Fruit fly (Drosophila melanogaster) whole organism, adult: ENCODE data around the gene CG32152.

ENCODE experiments used
- CG11617 ChIP-seq: fragments of 200-800 bp; sonication (Bioruptor generic); optimal IDR thresholded peaks from 2 replicates; lab custom pipeline; 2017; ENCODE audit warnings: mild to moderate bottlenecking, missing biosample characterization, missing genetic modification reagents, missing genetic modification characterization
- CG12768 ChIP-seq: fragments of 200-800 bp; sonication (Bioruptor generic); optimal IDR thresholded peaks from 2 replicates; lab custom pipeline; 2017; ENCODE audit warnings: missing biosample characterization, missing genetic modification characterization, mild to moderate bottlenecking, moderate library complexity, missing genetic modification reagents
- CG14711 ChIP-seq: fragments of 200-800 bp; sonication (Bioruptor generic); optimal IDR thresholded peaks from 2 replicates; lab custom pipeline; 2018; ENCODE audit warnings: missing biosample characterization, mild to moderate bottlenecking, missing genetic modification characterization, moderate library complexity
- CG1620 ChIP-seq: fragments of 200-800 bp; sonication (Bioruptor generic); optimal IDR thresholded peaks from 2 replicates; lab custom pipeline; 2016; ENCODE audit warnings: missing biosample characterization, missing genetic modification characterization
- CG33017 ChIP-seq: fragments of 200-800 bp; sonication (Bioruptor generic); optimal IDR thresholded peaks from 2 replicates; lab custom pipeline; 2018; ENCODE audit warnings: missing biosample characterization, mild to moderate bottlenecking, missing genetic modification characterization, moderate library complexity
- CG5204 ChIP-seq: fragments of 200-800 bp; sonication (Bioruptor generic); optimal IDR thresholded peaks from 2 replicates; lab custom pipeline; 2016; ENCODE audit warnings: missing biosample characterization, missing genetic modification characterization
- CG7045 ChIP-seq: fragments of 200-800 bp; sonication (Bioruptor generic); optimal IDR thresholded peaks from 2 replicates; lab custom pipeline; 2017; ENCODE audit warnings: missing biosample characterization, mild to moderate bottlenecking, missing genetic modification characterization
- CG7101 ChIP-seq: fragments of 200-800 bp; sonication (Bioruptor generic); optimal IDR thresholded peaks from 2 replicates; lab custom pipeline; 2018; ENCODE audit warnings: missing biosample characterization, mild to moderate bottlenecking, missing genetic modification characterization, moderate library complexity
- Clk ChIP-seq: fragments of 200-800 bp; sonication (Bioruptor generic); optimal IDR thresholded peaks from 2 replicates; lab custom pipeline; 2017; ENCODE audit warnings: missing biosample characterization, missing genetic modification characterization
- Crg-1 ChIP-seq: fragments of 200-800 bp; sonication (Bioruptor generic); optimal IDR thresholded peaks from 2 replicates; lab custom pipeline; 2016; ENCODE audit warnings: missing biosample characterization, missing genetic modification characterization
- Hr96 ChIP-seq: fragments of 200-800 bp; sonication (Bioruptor generic); optimal IDR thresholded peaks from 2 replicates; lab custom pipeline; 2016; ENCODE audit warnings: missing biosample characterization, missing genetic modification characterization
- Mnt ChIP-seq: fragments of 200-800 bp; sonication (Bioruptor generic); optimal IDR thresholded peaks from 2 replicates; lab custom pipeline; 2016; ENCODE audit warnings: missing biosample characterization, mild to moderate bottlenecking, missing genetic modification characterization
- bab1 ChIP-seq: fragments of 200-800 bp; sonication (Bioruptor generic); optimal IDR thresholded peaks from 3 replicates; lab custom pipeline; 2019; ENCODE audit warnings: missing biosample characterization, mild to moderate bottlenecking, missing genetic modification characterization, moderate library complexity
- cic ChIP-seq: fragments of 200-800 bp; sonication (Bioruptor generic); optimal IDR thresholded peaks from 2 replicates; lab custom pipeline; 2017; ENCODE audit warnings: missing biosample characterization, mild to moderate bottlenecking, missing genetic modification characterization, moderate library complexity
- cnc ChIP-seq, 2 experiments: fragments of >200 bp; optimal IDR thresholded peaks; 2 replicates each; lab custom pipeline; 2017
- kay ChIP-seq: fragments of 200-800 bp; sonication (Bioruptor generic); peaks from one replicate; lab custom pipeline; 2016; ENCODE audit warnings: missing biosample characterization, missing genetic modification characterization, borderline replicate concordance
- ovo ChIP-seq: fragments of 200-800 bp; sonication (Bioruptor generic); optimal IDR thresholded peaks from 2 replicates; lab custom pipeline; 2016; ENCODE audit warnings: missing biosample characterization, missing genetic modification characterization
- pad ChIP-seq: fragments of 200-800 bp; sonication (Bioruptor generic); optimal IDR thresholded peaks from 3 replicates; lab custom pipeline; 2017; ENCODE audit warnings: missing biosample characterization, missing genetic modification characterization, mild to moderate bottlenecking, moderate library complexity, missing genetic modification reagents
- tj ChIP-seq: fragments of 200-800 bp; sonication (Bioruptor generic); optimal IDR thresholded peaks from 3 replicates; lab custom pipeline; 2017; ENCODE audit warnings: missing biosample characterization, mild to moderate bottlenecking, missing genetic modification characterization, moderate library complexity
- toe ChIP-seq: fragments of 200-800 bp; sonication (Bioruptor generic); optimal IDR thresholded peaks from 2 replicates; lab custom pipeline; 2016; ENCODE audit warnings: missing biosample characterization, missing genetic modification characterization

CG32152 gene

dm6 chr3L:16172381-16172780 lies 28.5 kb upstream of the CG32152 start:
- TF ChIP-seq cnc (optimal IDR thresholded peaks at IDR 0.05; lab: Kevin White, UChicago) (no peak), CG14711 (no peak), CG12768 (GFP tag; lab: Kevin White, UChicago) (no peak), cic (GFP tag; lab: Kevin White, UChicago) (no peak), tj (no peak), Mnt (GFP tag; lab: Kevin White, UChicago) (no peak), kay (no peak), Hr96 (GFP tag; lab: Kevin White, UChicago) (no peak), ovo (no peak), Crg-1 (GFP tag; lab: Kevin White, UChicago) (no peak), CG1620 (no peak), CG7045 (GFP tag; lab: Kevin White, UChicago) (no peak), pad (GFP tag; lab: Kevin White, UChicago) (no peak), CG11617 (GFP tag; lab: Kevin White, UChicago) (no peak), Clk (GFP tag; lab: Kevin White, UChicago) (no peak), CG33017 (no peak), CG7101 (tag; lab: Kevin White, UChicago) (no peak), toe (no peak)

- TF ChIP-seq CG12768 (GFP tag; lab: Kevin White, UChicago): no peak
These were observed 27.4 kb upstream of the CG32152 start, which contains the start of gene CG33795 for dm6 chr3L:16171280-16171679. TSS of gene CG33795 (minus strand) at chr3L:16171380.

DNA sequence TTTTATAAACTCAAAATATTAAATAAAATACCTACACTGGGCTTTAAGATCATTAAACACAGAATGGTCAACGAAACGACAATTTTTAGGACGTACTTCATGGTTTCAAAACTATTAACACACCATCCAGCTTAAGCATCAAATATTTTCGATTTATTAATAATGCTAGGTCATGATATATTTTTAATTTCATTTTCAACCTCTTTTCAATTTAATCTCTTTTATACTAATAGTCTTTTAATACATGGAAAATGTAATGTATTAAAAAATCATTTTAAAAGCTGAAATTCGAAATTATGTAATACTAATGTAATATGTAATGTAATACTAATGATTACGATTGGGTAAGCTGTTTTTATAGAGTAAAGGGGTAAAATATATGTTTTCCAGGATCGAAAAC lies 26.2 kb upstream of the CG32152 start, which contains the start of gene CG33796:
TSS of gene CG33796 (minus strand) at position 101 of the 400 bp plus-strand sequence.
- TF ChIP-seq CG5204 (GFP tag; lab: Kevin White, UChicago) (no peak), pad (GFP tag; lab: Kevin White, UChicago) (no peak), CG1620 (no peak), Clk (GFP tag; lab: Kevin White, UChicago) (no peak), cnc (optimal IDR thresholded peaks at IDR 0.05; lab: Kevin White, UChicago) (no peak), kay (no peak), CG33017 (no peak), bab1 (GFP tag; lab: Kevin White, UChicago) (no peak), Mnt (GFP tag; lab: Kevin White, UChicago) (no peak), Crg-1 (GFP tag; lab: Kevin White, UChicago) (no peak), toe (no peak)

DNA sequence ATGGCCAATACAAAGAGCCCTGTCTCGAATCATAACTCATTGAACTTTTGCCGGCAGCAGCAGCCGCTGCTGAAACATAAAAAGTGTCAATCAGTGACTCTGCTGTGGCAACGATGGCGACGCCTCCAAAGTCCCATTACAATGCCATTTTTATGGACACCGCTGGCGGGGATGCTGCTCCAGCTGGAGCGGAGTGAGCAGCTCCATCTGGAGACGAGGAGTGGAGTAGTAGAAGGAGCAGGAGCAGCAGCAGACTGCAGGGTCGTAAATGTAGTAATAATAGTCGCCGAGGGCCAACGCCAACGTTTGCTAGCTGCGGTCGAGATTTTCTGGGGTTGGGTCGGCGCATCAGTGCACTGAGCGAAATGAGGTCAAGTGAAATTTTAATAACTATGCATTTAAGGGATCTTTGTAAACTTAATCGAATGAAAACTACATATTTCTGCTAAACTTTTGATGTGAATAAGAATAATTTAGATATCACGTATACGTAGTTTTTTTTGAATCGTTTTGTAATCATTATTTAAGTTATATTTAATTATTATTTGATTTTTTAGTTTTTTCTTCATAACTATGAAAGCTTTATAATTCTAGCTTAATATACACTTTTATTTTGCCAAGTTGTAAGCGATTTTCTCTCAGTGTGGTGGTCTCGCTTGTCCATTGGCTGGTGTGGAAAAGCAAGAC lies 24.8 kb upstream of the CG32152 start:
- TF ChIP-seq CG12768 (GFP tag; lab: Kevin White, UChicago): no peak

- TF ChIP-seq toe (no peak), CG5204 (GFP tag; lab: Kevin White, UChicago) (no peak), cnc (optimal IDR thresholded peaks at IDR 0.05; lab: Kevin White, UChicago) (no peak), CG33017 (no peak), CG12768 (GFP tag; lab: Kevin White, UChicago) (no peak), CG7101 (tag; lab: Kevin White, UChicago) (no peak), Hr96 (GFP tag; lab: Kevin White, UChicago) (no peak), CG11617 (GFP tag; lab: Kevin White, UChicago) (no peak), kay (no peak), Clk (GFP tag; lab: Kevin White, UChicago) (no peak), Crg-1 (GFP tag; lab: Kevin White, UChicago) (no peak), CG14711 (no peak), Mnt (GFP tag; lab: Kevin White, UChicago) (no peak), pad (GFP tag; lab: Kevin White, UChicago) (no peak), CG7045 (GFP tag; lab: Kevin White, UChicago) (no peak)
These were observed 24.0 kb upstream of the CG32152 start for dm6 chr3L:16167723-16168386.

- TF ChIP-seq pad (GFP tag; lab: Kevin White, UChicago) (no peak), CG5204 (GFP tag; lab: Kevin White, UChicago) (peak; percentile 11), kay (peak; percentile 52)
These were observed 23.1 kb upstream of the CG32152 start for dm6 chr3L:16166998-16167344.

DNA sequence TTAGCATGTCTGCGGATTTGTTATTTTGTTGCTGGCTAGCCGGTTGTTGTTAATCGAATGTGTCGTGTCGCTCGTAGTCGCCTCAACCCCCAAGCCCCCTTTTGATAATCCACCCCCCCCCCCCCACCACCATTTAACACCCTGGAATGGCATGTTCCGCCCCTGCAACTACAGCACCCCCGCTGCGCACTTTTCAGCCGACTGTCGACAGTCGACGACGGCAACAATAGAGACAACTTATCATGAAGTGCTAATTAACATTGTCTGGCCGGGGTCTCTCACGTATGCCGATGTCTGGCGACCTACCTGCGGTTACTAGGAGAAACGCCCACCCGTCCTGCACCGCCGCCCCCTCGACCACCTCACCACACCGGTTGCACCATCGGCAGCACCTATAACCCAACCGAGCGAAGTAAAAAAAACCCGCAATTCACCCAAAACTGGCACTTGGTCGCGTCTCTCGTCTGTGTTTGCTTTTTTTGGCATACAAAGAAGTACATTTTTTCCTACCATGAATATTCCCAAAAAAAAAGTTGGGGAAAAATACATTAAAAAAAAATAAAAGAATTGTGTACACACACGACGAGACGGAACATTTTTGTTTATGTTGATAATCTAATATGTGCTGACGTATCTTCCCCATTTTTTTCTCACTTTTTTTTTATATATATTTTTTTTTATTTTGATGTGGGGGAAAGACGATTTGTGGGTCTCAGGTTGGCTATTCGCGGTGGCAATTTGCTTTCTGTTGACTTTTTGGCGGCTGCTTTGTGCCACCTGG lies 22.6 kb upstream of the CG32152 start:
- no peak for TF ChIP-seq Crg-1 (GFP tag; lab: Kevin White, UChicago)
- TF ChIP-seq toe: no peak
- no peak for TF ChIP-seq kay
- no peak for TF ChIP-seq Clk (GFP tag; lab: Kevin White, UChicago)
- peak; percentile 17 for TF ChIP-seq Hr96 (GFP tag; lab: Kevin White, UChicago)
- TF ChIP-seq bab1 (GFP tag; lab: Kevin White, UChicago): no peak
- peak; percentile 65 for TF ChIP-seq tj
